Worm (Caenorhabditis elegans) whole organism, midembryonic: ENCODE measurements around the gene atf-6.

Source experiments
- med-1 ChIP-seq: sonication (generic microtip); optimal IDR thresholded peaks from 2 replicates; lab custom pipeline; 2017; ENCODE audit warnings: missing genetic modification characterization, mild to moderate bottlenecking, missing compliant biosample characterization, antibody characterized with exemption, missing genetic modification reagents; ENCODE audit not compliant: insufficient read depth
- ztf-29 ChIP-seq: fragments of 200-800 bp; sonication (Bioruptor generic); IDR thresholded peaks from 2 replicates; pipeline ENCODE4 v1.3.6; 2022; ENCODE audit warnings: missing genetic modification reagents, missing genetic modification characterization, missing compliant biosample characterization

DNA sequence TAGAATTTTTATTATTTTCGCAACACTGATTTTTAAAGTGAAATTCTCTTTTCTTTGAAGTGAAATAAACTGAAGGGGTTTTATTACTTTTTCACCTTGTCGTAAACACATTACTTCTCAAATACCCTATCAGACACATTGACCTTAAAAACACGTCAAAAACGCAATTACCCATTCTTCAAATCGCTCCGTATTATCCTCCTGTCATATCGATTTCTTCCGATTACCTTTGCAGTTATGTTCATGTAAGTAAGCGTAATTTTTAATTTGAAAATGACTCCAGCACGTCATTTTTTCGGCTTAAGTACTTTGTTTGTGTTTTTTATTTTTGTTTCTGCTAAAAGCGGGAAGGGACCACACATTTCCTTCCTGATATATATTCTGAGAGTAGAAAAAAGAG, 42.5 kb upstream of the atf-6 start:
- TF ChIP-seq ztf-29 (no peak), med-1 (GFP tag; lab: Kevin White, UChicago) (no peak)
